Worm (Caenorhabditis elegans) whole organism, L4/young adult: Measurements from ENCODE around the gene col-120.

Experiments used
- W03F9.2 ChIP-seq: fragments of 150-350 bp; optimal IDR thresholded peaks from 2 replicates; lab custom pipeline; 2014; ENCODE audit warnings: missing biosample characterization, missing genetic modification characterization
- dao-5 ChIP-seq: sonication (generic microtip); optimal IDR thresholded peaks from 2 replicates; lab custom pipeline; 2016; ENCODE audit warnings: missing genotype, missing genetic modification characterization, moderate library complexity, missing compliant biosample characterization
- him-1 ChIP-seq: sonication (generic microtip); optimal IDR thresholded peaks from 2 replicates; lab custom pipeline; 2016; ENCODE audit warnings: missing genotype, missing genetic modification reagents, missing genetic modification characterization, missing compliant biosample characterization

DNA sequence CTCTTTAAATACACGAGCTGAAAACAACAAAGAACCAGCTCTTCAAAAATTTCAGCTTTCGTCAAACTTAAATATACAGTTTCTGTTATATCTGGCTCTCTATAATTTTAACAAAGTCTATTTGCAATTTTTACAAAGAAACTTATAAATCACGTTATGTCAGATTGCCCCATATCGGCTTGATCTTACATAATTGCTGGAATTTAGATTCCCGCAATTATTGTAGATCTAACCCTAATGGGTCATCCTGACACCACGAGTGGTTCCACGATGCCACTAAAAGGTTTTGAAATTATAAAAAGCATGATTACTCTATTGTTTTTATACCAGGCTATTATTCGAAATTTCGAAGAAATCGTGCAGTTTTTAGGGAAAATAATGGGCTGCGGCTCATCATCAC, 10.5 kb downstream of the col-120 start, which contains the start of gene Y11D7A.8:
- no peak for TF ChIP-seq dao-5 (tag; lab: Kevin White, UChicago)
- TF ChIP-seq him-1: no peak
- TF ChIP-seq W03F9.2: no peak
